Fruit fly (Drosophila melanogaster) Kc167 (cell line): ENCODE measurements around the gene CG34247.

Experiments
- Myc ChIP-seq: fragments of >200 bp; optimal IDR thresholded peaks from 2 replicates; lab custom pipeline; 2017; ENCODE audit warnings: missing external identifiers
- Sin3A ChIP-seq: fragments of >200 bp; optimal IDR thresholded peaks from 2 replicates; lab custom pipeline; 2018; ENCODE audit warnings: missing external identifiers
- h ChIP-seq: fragments of >200 bp; optimal IDR thresholded peaks from 3 replicates; lab custom pipeline; 2018; ENCODE audit warnings: missing external identifiers
- insv ChIP-seq: fragments of >200 bp; optimal IDR thresholded peaks from 3 replicates; lab custom pipeline; 2018; ENCODE audit warnings: missing external identifiers
- psq ChIP-seq: fragments of >200 bp; optimal IDR thresholded peaks from 2 replicates; lab custom pipeline; 2017; ENCODE audit warnings: missing external identifiers

DNA sequence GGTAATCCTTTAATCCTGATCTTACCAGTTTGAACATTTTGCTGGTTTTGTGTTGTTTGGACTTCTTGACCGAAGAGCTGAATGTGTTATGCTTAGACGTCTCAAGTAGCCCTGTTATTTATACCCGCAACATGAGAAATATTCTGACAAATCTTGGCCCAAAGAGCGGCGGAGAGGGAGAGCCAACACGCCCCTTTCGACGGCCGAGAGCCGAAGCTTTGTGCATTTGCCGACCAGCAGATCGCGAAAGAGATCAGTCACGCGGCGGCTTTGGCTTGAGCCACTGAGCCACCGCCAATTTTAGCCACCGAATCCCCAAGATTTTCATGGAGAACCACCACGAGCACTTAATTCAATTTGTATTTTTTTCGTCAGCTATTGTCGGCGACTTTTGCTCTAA is 34.0 kb upstream of the CG34247 start, which contains the start of gene CG4962:
- no peak for TF ChIP-seq psq (lab: Kevin White, UChicago)
- no peak for TF ChIP-seq Sin3A (lab: Kevin White, UChicago)
- TF ChIP-seq Myc (lab: Kevin White, UChicago), result no peak
- TF ChIP-seq h, result no peak
- TF ChIP-seq insv (lab: Kevin White, UChicago), result no peak
